Fruit fly (Drosophila melanogaster): ENCODE results near the gene stai.

stai gene

DNA sequence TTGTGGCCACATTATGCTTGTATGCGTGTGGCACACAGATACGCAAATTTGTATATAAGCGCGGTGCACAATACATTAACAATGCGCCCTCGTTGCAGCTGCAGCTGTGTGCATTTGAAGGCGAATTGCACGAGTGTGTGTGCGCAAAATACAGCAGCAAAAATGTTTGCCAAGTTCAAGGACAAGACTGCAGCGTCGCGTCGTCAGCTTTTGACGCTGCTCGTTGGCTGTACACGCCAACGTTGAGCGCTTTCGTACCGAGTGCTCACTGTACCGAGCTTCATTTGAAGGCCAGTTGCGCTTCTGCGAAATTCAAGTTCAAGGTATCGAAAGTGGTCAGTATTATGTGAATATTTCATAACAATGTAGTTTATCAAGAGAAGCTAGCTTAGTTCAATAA is 13.4 kb upstream of the stai start:
- TF ChIP-seq Dll (optimal IDR thresholded peaks at IDR 0.05), result no peak
- TF ChIP-seq CG8478 (optimal IDR thresholded peaks at IDR 0.05), result no peak
- no peak for TF ChIP-seq psq (optimal IDR thresholded peaks at IDR 0.05)
- TF ChIP-seq pan (optimal IDR thresholded peaks at IDR 0.05), result no peak
- TF ChIP-seq EcR (GFP tag; optimal IDR thresholded peaks at IDR 0.05), result no peak
- TF ChIP-seq usp (GFP tag; optimal IDR thresholded peaks at IDR 0.05), result no peak

DNA sequence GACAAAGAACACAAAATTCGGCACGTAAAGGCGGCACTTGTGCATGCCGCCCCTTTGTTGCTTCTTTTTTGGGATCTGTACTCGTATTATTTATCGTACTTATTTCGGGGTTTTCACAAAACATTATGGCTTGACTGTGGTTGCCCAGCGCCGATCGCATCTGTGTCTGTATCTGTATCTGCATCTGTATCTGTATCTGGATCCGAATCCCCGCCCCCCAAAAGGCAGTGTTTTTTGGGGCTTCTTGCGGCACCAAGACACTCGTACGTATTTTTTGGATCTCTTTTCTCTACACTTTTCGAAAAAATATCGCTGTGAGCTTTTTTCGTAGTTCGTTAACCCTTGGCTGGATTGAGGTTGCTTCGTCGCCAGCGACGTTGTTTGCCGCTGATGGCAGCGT is 12.5 kb upstream of the stai start:
- no peak for TF ChIP-seq usp (GFP tag; optimal IDR thresholded peaks at IDR 0.05)
- no peak for TF ChIP-seq pan (optimal IDR thresholded peaks at IDR 0.05)
- TF ChIP-seq EcR (GFP tag; optimal IDR thresholded peaks at IDR 0.05), result peak in 1 of 2 experiments; percentile 55

DNA sequence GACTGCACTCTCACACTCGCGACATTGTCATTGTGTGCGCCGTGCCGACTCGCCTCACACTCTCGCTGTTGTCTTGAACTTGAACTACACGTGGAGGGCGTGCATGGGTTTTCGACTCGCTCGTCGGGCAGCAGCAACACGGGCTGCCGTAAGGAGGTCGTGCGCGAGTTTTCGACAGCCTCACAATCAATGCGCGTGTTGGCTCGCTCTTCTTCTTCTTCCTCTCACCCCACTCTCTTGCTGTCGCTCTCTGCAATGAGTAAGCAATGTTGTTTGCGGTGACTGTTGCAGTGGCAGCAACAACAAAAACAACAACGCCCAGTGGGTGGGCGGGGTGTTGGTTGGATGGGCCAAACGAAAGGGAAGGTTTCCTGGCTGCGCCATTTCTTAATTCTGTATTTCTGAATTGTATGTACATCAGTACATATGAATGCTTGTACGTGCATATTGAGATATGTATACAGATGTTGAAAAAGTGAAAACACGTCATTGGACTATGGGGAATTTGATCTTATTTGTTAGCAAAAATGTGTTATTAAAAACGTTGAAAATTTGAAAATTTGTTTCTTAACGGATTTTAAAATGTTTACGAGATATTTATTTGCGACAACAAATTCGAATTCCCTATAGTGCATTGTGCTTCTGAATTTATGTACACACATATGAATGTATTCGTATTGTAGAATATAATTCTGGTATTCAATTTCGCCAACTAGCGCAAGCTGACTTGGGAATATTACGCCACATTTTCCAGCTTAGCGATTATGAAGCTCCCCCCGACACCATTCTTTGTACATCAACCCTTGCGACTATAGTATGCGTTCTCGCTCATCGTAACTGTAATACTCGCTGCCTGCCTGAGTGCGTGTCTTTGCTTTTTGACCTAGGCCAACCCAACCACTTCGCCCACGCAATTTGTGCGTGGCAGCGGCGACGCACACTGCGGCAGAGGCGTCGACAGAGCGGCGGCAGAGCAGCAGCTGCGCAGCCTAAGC is 11.5 kb upstream of the stai start:
- TF ChIP-seq Dll (optimal IDR thresholded peaks at IDR 0.05) (peak; percentile 90), pan (optimal IDR thresholded peaks at IDR 0.05) (no peak), EcR (GFP tag; optimal IDR thresholded peaks at IDR 0.05) (peak; percentile 92 to 97)

DNA sequence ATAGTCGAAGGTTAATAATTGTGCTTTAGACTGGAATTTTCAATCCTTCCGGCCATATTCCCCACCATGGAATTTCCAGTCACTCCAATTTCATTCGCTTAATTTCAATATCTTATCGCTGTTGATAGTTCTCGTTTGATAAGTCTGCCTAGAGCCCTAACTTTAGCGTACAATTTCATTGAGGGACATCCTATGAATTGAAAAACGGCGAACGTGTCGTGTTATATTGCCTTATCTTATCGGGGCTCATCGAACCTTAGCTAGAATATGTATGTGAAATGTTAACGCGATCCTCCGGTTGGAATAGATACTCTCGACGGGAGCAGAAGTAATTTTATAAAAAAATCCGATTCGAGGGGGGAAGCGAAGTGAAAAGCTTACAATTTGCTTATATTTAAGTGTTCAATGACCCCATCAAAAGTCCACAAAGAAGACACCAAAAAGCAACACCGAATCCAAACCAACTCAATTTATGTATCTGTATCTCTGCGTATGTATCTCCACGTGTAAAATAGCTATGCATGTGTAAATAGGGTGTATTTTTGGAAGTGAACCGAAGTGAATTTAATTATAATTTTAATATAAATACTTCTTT is 10.5 kb upstream of the stai start:
- TF ChIP-seq usp (GFP tag; optimal IDR thresholded peaks at IDR 0.05) (no peak), CG8478 (optimal IDR thresholded peaks at IDR 0.05) (no peak), EcR (GFP tag; optimal IDR thresholded peaks at IDR 0.05) (no peak), Dll (optimal IDR thresholded peaks at IDR 0.05) (no peak), pan (optimal IDR thresholded peaks at IDR 0.05) (no peak), psq (optimal IDR thresholded peaks at IDR 0.05) (no peak)

DNA sequence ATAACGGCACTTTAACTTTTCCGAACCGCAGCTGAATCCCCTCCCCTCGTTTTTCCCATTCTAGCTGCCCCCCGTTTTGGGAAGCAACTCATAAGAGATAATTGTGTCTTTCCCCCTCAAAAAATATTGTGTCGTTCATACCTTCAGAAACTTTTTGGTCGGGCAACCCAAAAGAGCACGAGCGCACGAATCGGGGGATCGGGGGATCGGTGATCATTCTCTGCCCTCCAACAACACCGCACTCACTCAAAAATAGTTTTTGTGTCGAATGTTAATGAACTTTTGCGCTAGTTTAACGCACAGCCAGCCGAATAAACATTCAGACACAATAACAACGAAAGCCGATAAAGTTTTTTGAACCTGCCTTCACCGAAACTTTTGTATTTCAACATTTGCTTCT is 9.8 kb upstream of the stai start:
- no peak for TF ChIP-seq CG8478 (optimal IDR thresholded peaks at IDR 0.05)
- no peak for TF ChIP-seq psq (optimal IDR thresholded peaks at IDR 0.05)
- no peak for TF ChIP-seq usp (GFP tag; optimal IDR thresholded peaks at IDR 0.05)
- TF ChIP-seq pan (optimal IDR thresholded peaks at IDR 0.05), result no peak
- TF ChIP-seq EcR (GFP tag; optimal IDR thresholded peaks at IDR 0.05), result no peak
- no peak for TF ChIP-seq Dll (optimal IDR thresholded peaks at IDR 0.05)

DNA sequence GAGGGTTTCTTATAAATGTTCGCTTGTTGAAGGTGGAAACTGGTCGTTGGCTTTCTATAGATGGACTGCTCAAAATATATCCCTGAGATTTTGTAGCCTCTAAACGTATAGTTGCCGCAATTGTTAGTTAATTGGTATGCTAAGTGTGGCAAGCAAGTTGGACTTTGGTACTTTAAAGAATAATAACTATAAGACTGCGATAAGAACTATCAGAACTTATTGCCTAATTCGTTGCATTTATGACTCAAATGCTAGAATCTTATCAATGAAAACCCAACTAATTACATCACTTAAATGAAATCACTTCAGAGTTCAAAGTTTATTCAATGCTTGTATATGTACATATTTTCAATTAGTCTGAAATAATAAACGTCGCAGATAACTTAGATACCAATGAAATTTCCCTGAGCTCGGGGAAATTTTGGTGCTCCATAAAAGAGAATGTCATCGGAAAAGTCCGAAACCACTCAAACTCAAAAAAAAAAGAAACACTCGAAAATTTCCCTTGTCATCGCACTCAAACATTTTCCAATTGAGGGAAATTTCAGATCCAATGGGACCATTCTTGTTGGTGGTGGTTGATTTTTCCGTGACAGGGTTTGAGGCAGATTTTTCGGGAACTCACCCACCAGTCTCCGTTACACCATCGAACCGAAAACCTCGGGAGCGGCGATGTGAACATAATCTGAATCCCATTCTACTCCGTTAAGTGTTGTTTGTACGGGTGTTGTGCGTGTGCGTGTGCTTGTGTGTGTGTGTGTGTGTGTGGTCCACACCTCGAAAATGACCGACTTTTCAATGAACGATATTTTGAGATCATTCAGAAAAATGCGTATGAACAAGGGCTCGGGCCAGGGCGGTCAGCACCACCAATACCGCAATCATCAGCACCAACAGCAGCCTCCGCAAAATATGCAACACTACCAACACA is 9.1 kb upstream of the stai start, which contains the start of gene CG45075:
Gene CG45075 (plus strand): TSS at position 627 of the 931 bp plus-strand sequence.
- TF ChIP-seq usp (GFP tag; optimal IDR thresholded peaks at IDR 0.05) (no peak), psq (optimal IDR thresholded peaks at IDR 0.05) (no peak), pan (optimal IDR thresholded peaks at IDR 0.05) (no peak), EcR (GFP tag; optimal IDR thresholded peaks at IDR 0.05) (no peak), CG8478 (optimal IDR thresholded peaks at IDR 0.05) (no peak), Dll (optimal IDR thresholded peaks at IDR 0.05) (no peak)

DNA sequence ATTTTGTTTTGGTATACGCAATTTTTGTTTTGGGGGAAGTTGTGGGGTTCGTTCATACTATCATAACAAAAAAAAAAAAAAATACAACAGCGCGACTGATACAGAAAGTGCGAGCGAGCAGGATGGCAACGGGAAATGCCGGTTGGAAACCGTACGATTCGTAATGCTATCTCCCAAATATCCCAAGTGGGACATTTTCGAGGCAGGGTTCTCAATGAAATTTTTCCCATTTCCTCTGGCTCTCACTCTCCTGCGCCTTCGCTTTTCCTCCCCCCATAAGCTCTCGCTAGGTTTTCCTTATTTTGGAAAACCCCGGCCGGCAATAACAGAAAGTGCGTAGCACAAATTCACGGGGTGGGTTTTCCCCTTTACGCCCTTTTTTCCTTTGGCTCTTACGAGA is 7.9 kb upstream of the stai start:
- TF ChIP-seq Dll (optimal IDR thresholded peaks at IDR 0.05) (no peak), pan (optimal IDR thresholded peaks at IDR 0.05) (no peak), EcR (GFP tag; optimal IDR thresholded peaks at IDR 0.05) (no peak)

DNA sequence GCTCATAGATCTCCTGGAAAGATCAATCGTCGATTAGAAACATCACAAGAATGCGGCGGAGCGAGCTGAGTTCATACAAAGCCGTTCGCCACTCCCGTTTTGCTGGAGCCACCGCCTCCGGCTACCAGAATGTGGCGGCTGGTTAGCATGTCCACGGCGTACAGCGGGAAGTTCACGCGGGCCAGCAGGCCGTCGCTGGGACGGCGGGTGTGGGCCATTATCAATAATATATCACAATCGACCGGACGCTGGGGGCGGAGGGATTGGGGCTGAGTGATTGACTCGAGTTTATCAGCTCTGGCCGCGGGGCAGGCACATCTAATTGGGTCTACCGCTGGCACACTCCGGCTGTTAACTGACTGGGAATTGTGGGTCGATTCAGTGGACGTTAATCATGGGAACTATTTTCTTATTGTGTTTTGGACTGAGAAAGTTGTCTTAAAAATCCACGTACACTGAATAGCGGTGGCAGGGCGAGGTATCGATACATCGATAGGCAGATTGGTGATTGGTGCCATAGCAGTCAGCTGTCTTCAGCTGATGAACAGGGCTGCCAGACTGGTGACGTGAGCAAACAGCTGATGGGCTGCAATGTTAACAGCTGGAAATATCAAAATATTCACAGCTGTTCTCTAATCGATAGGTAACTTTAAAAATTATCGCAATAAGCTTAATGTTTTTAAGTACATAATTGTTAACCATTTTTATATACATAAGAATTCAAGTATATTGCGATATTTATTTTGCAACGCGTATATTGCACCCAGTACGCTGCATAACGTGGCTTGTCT is 1.5 kb upstream of the stai start, which contains the start of gene CG9175:
Gene CG9175 (minus strand): TSS at position 488 of the 791 bp plus-strand sequence.
- TF ChIP-seq Dll (optimal IDR thresholded peaks at IDR 0.05), result no peak

DNA sequence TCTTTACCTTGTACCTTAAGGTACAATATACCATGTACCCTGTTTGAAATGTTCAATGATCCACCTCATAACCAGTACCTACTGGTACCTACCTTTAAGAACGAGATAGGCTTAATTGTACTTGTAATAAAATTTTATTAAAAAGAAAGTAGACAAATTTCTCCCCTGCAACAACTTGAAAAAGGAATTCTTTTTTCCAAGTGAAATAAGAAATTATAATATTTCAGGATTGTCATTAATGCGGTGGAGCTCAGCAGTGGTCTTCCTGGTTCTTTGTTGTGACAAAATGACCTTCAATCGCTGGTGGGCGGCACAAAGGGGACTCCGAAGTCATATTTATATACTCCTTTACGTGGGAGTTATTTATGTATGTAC is 920 bp upstream of the stai start:
- TF ChIP-seq pan (optimal IDR thresholded peaks at IDR 0.05), result no peak
- TF ChIP-seq Dll (optimal IDR thresholded peaks at IDR 0.05), result no peak
- TF ChIP-seq CG8478 (optimal IDR thresholded peaks at IDR 0.05), result no peak
- TF ChIP-seq usp (GFP tag; optimal IDR thresholded peaks at IDR 0.05), result no peak
- no peak for TF ChIP-seq psq (optimal IDR thresholded peaks at IDR 0.05)
- TF ChIP-seq EcR (GFP tag; optimal IDR thresholded peaks at IDR 0.05), result no peak

DNA sequence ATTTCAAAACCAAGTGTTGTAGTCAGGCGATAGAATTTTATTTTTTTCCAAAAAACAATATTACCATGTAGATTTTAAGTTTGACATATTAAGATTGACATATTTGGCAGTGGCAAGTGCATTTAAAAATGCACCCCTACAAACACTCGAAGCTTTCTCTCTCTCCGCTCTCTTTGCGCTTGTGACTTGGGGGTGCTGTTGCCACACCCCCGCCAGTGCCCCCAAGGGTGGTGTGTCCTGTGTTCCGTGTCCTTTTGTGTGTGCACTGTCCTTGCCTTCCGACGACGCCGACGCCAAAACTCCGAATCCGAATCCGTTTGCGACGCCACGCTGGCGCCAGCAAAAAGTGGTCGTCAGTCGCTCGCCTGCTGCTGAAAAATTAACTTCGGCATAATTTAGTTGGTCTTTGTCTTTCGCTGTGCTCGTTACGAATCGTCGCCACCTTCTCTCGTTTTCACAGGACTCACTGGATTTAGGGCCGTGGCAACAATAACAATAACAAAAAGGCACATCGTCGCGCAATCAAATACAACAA is 9.2 kb downstream of the stai start:
- TF ChIP-seq EcR (GFP tag; optimal IDR thresholded peaks at IDR 0.05), result no peak
- no peak for TF ChIP-seq psq (optimal IDR thresholded peaks at IDR 0.05)
- TF ChIP-seq CG8478 (optimal IDR thresholded peaks at IDR 0.05), result no peak
- no peak for TF ChIP-seq Dll (optimal IDR thresholded peaks at IDR 0.05)
- no peak for TF ChIP-seq pan (optimal IDR thresholded peaks at IDR 0.05)
- no peak for TF ChIP-seq usp (GFP tag; optimal IDR thresholded peaks at IDR 0.05)

DNA sequence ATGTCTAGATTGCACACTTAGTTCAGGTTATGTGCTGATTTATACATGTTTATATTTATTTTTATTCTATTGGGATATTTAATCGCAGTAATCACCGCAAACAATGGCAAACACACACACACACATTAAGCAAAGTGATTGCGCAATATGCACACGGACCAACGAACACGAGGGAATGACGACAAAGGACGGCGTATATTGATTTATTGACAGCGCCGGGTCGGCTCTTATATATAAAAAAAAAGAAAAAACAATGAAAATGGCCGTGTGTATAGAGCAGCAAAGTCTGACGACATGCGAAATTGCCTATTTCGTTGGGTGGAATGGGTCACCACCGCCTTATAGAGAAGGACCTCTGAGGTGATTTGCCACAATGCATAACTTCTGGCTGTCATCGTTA is 10.6 kb downstream of the stai start:
- TF ChIP-seq psq (optimal IDR thresholded peaks at IDR 0.05), result no peak
- TF ChIP-seq usp (GFP tag; optimal IDR thresholded peaks at IDR 0.05), result no peak
- no peak for TF ChIP-seq pan (optimal IDR thresholded peaks at IDR 0.05)

All from whole organism.